Fruit fly (Drosophila melanogaster) whole organism, larva: Measurements from ENCODE around the gene vnd.
"Not testable (repeated sequence)": the region's sequence is repeated elsewhere in the genome, so short reads cannot be mapped to it uniquely, and the experiment has no call there.

Experiments used
- noc ChIP-seq: fragments of 200-800 bp; sonication (Bioruptor generic); optimal IDR thresholded peaks from 3 replicates; lab custom pipeline; 2019; ENCODE audit warnings: missing biosample characterization, mild to moderate bottlenecking, missing genetic modification characterization, moderate library complexity

The vnd gene

dm6 chrX:621132-621555, 39.2 kb downstream of the vnd start, which contains the start of the genes CG13365 and Vsp37A:
TSS of gene CG13365 (minus strand) at chrX:621215.
TSS of gene Vsp37A (plus strand) at chrX:621530.
- peak; percentile 52 for TF ChIP-seq noc (tag; lab: Kevin White, UChicago)

- TF ChIP-seq noc (tag; lab: Kevin White, UChicago): no peak
Measured at dm6 chrX:623357-623756, 41.4 kb downstream of the vnd start, which contains the start of gene CG13369. TSS of gene CG13369 (plus strand) at chrX:623468.

- TF ChIP-seq noc (tag; lab: Kevin White, UChicago): no peak
Measured at dm6 chrX:625157-625627, 43.3 kb downstream of the vnd start, which contains the start of the genes CG13364 and Hinfp. TSS of gene CG13364 (minus strand) at chrX:625203. TSS of gene Hinfp (plus strand) at chrX:625542.

dm6 chrX:629239-629821, 47.4 kb downstream of the vnd start, which contains the start of the genes RpL36 and Mybbp1A:
TSS of gene RpL36 (minus strand) at chrX:629483.
TSS of gene Mybbp1A (plus strand) at chrX:629773.
- peak; percentile 69 for TF ChIP-seq noc (tag; lab: Kevin White, UChicago)

dm6 chrX:635495-636142, 53.7 kb downstream of the vnd start, which contains the start of gene Dredd:
TSS of gene Dredd (minus strand) at chrX:635545.
- TF ChIP-seq noc (tag; lab: Kevin White, UChicago): no peak

dm6 chrX:636606-637530, 54.9 kb downstream of the vnd start:
- no peak for TF ChIP-seq noc (tag; lab: Kevin White, UChicago)

dm6 chrX:644461-644860, 62.5 kb downstream of the vnd start, which contains the start of gene CG13367:
TSS of gene CG13367 (plus strand) at chrX:644761.
- TF ChIP-seq noc (tag; lab: Kevin White, UChicago): not testable (repeated sequence)

dm6 chrX:646395-647009, 64.6 kb downstream of the vnd start:
- TF ChIP-seq noc (tag; lab: Kevin White, UChicago): no peak

dm6 chrX:647056-647627, 65.2 kb downstream of the vnd start, which contains the start of gene Roc1a:
TSS of gene Roc1a (plus strand) at chrX:647304.
- no peak for TF ChIP-seq noc (tag; lab: Kevin White, UChicago)
